Fruit fly (Drosophila melanogaster): Measurements from ENCODE around the gene CG14238.

The CG14238 gene

dm6 chr3R:26440455-26441196 lies 17.4 kb upstream of the CG14238 start, which contains the start of gene tx (continued):
- TF ChIP-seq CG9437 (GFP tag; optimal IDR thresholded peaks at IDR 0.05) (no peak), CG8359 (GFP tag; optimal IDR thresholded peaks at IDR 0.05; ENCODE audit: borderline replicate concordance) (no peak), Med (GFP tag) (peak; percentile 51), ttk (GFP tag; IDR thresholded peaks at IDR 0.05) (no peak), CG6813 (GFP tag; optimal IDR thresholded peaks at IDR 0.05) (no peak), CG43689 (GFP tag; IDR thresholded peaks at IDR 0.05) (no peak), Ada2b (GFP tag; IDR thresholded peaks at IDR 0.05) (0 out of 2 replicates have a peak, but pooled peaks have one; percentile 27), PHDP (tag; optimal IDR thresholded peaks at IDR 0.05) (no peak), danr (GFP tag; IDR thresholded peaks at IDR 0.05) (no peak), emc (GFP tag; optimal IDR thresholded peaks at IDR 0.05) (no peak), cwo (GFP tag; optimal IDR thresholded peaks at IDR 0.05) (peak; percentile 46), wdn (GFP tag; IDR thresholded peaks at IDR 0.05) (no peak), CG17328 (GFP tag; IDR thresholded peaks at IDR 0.05) (no peak), sna (GFP tag; IDR thresholded peaks at IDR 0.05; ENCODE audit: partially characterized antibody) (0 out of 2 replicates have a peak, but pooled peaks have one; percentile 46), Six4 (GFP tag; optimal IDR thresholded peaks at IDR 0.05) (no peak), C15 (GFP tag; IDR thresholded peaks at IDR 0.05) (no peak), Gsc (GFP tag; IDR thresholded peaks at IDR 0.05) (no peak), CG12219 (GFP tag; optimal IDR thresholded peaks at IDR 0.05) (no peak), nerfin-2 (GFP tag; IDR thresholded peaks at IDR 0.05; ENCODE audit: partially characterized antibody) (no peak), lola (GFP tag; optimal IDR thresholded peaks at IDR 0.05) (no peak), vvl (GFP tag; IDR thresholded peaks at IDR 0.05) (peak; percentile 40), tin (GFP tag; optimal IDR thresholded peaks at IDR 0.05) (no peak), CG12391 (tag; optimal IDR thresholded peaks at IDR 0.05) (no peak), sug (tag; optimal IDR thresholded peaks at IDR 0.05) (peak; percentile 11), grau (tag; optimal IDR thresholded peaks at IDR 0.05) (no peak), CG8388 (GFP tag; optimal IDR thresholded peaks at IDR 0.05) (no peak), Spps (tag; optimal IDR thresholded peaks at IDR 0.05) (no peak), unc-4 (GFP tag; IDR thresholded peaks at IDR 0.05; ENCODE audit: partially characterized antibody) (0 out of 2 replicates have a peak, but pooled peaks have one; percentile 14), H15 (GFP tag; IDR thresholded peaks at IDR 0.05) (no peak), CG4424 (GFP tag; optimal IDR thresholded peaks at IDR 0.05) (no peak), kah (GFP tag; optimal IDR thresholded peaks at IDR 0.05) (no peak), HLHmδ (GFP tag; optimal IDR thresholded peaks at IDR 0.05) (peak; percentile 34), CG8944 (GFP tag; optimal IDR thresholded peaks at IDR 0.05) (no peak), nom (GFP tag; optimal IDR thresholded peaks at IDR 0.05) (no peak), caup (GFP tag; optimal IDR thresholded peaks at IDR 0.05; ENCODE audit: severe bottlenecking) (no peak), da (GFP tag; optimal IDR thresholded peaks at IDR 0.05) (no peak), Antp (GFP tag; optimal IDR thresholded peaks at IDR 0.05) (no peak), CG10147 (GFP tag; optimal IDR thresholded peaks at IDR 0.05) (peak; percentile 4), chif (GFP tag; optimal IDR thresholded peaks at IDR 0.05) (no peak), az2 (GFP tag; optimal IDR thresholded peaks at IDR 0.05) (no peak), psq (GFP tag; optimal IDR thresholded peaks at IDR 0.05) (no peak), CG15479 (GFP tag; optimal IDR thresholded peaks at IDR 0.05) (no peak), sr (GFP tag; IDR thresholded peaks at IDR 0.05) (peak; percentile 98), CG16813 (GFP tag; IDR thresholded peaks at IDR 0.05; ENCODE audit: partially characterized antibody) (no peak), crp (GFP tag; optimal IDR thresholded peaks at IDR 0.05) (peak in 1 of 2 experiments; percentile 34), CG10543 (GFP tag; optimal IDR thresholded peaks at IDR 0.05) (peak; percentile 63), Hmr (GFP tag; optimal IDR thresholded peaks at IDR 0.05) (no peak), Nf-YC (tag; optimal IDR thresholded peaks at IDR 0.05) (peak; percentile 11)

Measured in whole organism, embryonic.